Worm (Caenorhabditis elegans) whole organism, mixed stage, embryonic: ENCODE measurements around the gene sre-1.

Experiments used
- M03D4.4 ChIP-seq: sonication (generic microtip); optimal IDR thresholded peaks from 2 replicates; lab custom pipeline; 2017; ENCODE audit warnings: mild to moderate bottlenecking, missing genetic modification characterization, missing compliant biosample characterization
- bed-3 ChIP-seq: fragments of 200-800 bp; sonication (Bioruptor generic); optimal IDR thresholded peaks from 3 replicates; lab custom pipeline; 2018; ENCODE audit warnings: mild to moderate bottlenecking, missing genetic modification characterization, moderate library complexity, missing compliant biosample characterization
- blmp-1 ChIP-seq: fragments of 150-350 bp; optimal IDR thresholded peaks from 2 replicates; lab custom pipeline; 2014; ENCODE audit warnings: missing biosample characterization, missing genetic modification characterization
- elt-3 ChIP-seq: fragments of 150-350 bp; optimal IDR thresholded peaks from 2 replicates; lab custom pipeline; 2014; ENCODE audit warnings: missing biosample characterization, missing genetic modification characterization
- ham-2 ChIP-seq: fragments of 200-800 bp; sonication (Bioruptor generic); optimal IDR thresholded peaks from 2 replicates; lab custom pipeline; 2018; ENCODE audit warnings: mild to moderate bottlenecking, missing genetic modification characterization, missing compliant biosample characterization
- lin-32 ChIP-seq: fragments of 200-800 bp; sonication (Bioruptor generic); optimal IDR thresholded peaks from 2 replicates; lab custom pipeline; 2018; ENCODE audit warnings: mild to moderate bottlenecking, missing genetic modification characterization, missing compliant biosample characterization
- lsy-2 ChIP-seq: fragments of 150-350 bp; optimal IDR thresholded peaks from 2 replicates; lab custom pipeline; 2014; ENCODE audit warnings: missing biosample characterization, missing genetic modification characterization
- nhr-12 ChIP-seq: fragments of 150-350 bp; optimal IDR thresholded peaks from 2 replicates; lab custom pipeline; 2014; ENCODE audit warnings: missing biosample characterization, missing genetic modification characterization
- nhr-28 ChIP-seq: fragments of 150-350 bp; optimal IDR thresholded peaks from 2 replicates; lab custom pipeline; 2014; ENCODE audit warnings: missing biosample characterization, missing genetic modification characterization
- pha-4 ChIP-seq: fragments of 150-350 bp; optimal IDR thresholded peaks from 2 replicates; lab custom pipeline; 2018; ENCODE audit warnings: missing biosample characterization, missing genetic modification reagents, missing genetic modification characterization
- unc-39 ChIP-seq: fragments of 150-350 bp; optimal IDR thresholded peaks from 2 replicates; lab custom pipeline; 2014; ENCODE audit warnings: missing biosample characterization, missing genetic modification characterization
- unc-62 ChIP-seq: fragments of 150-350 bp; optimal IDR thresholded peaks from 2 replicates; lab custom pipeline; 2014; ENCODE audit warnings: missing biosample characterization, missing genetic modification reagents, missing genetic modification characterization

DNA sequence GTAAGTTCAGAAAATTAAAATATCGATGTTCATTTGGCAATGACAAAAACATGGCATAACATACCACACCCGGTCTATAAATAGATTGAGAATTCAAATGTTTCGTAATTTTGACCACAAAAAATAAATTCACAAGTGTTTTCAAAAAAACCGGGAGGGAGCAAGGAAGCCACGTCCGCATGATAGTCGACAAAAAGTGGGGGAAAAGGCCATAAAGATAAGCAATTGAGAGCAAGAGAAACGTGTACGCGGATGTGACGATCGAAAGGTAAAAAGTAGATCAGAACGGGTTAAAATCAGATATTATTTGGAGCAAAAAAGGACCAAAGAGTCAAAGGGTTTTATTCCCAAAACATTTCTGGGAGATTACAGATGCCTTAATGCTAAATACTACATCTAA, 14.8 kb upstream of the sre-1 start:
- TF ChIP-seq M03D4.4 (tag; lab: Kevin White, UChicago) (no peak), nhr-12 (tag; lab: Kevin White, UChicago) (no peak), bed-3 (GFP tag; lab: Kevin White, UChicago) (no peak), pha-4 (tag; lab: Kevin White, UChicago) (no peak), elt-3 (tag; lab: Kevin White, UChicago) (no peak), unc-62 (no peak), lin-32 (GFP tag; lab: Kevin White, UChicago) (no peak), lsy-2 (tag; lab: Kevin White, UChicago) (no peak), blmp-1 (no peak), unc-39 (tag; lab: Kevin White, UChicago) (no peak), nhr-28 (tag; lab: Kevin White, UChicago) (no peak), ham-2 (GFP tag; lab: Kevin White, UChicago) (no peak)
